Fruit fly (Drosophila melanogaster) whole organism, pupa: ENCODE measurements around the gene Adgf-D.

Source experiments
- CG10348 ChIP-seq: fragments of 200-800 bp; sonication (Bioruptor generic); IDR thresholded peaks from 2 replicates; pipeline ENCODE4 v1.3.6; 2022; ENCODE audit warnings: missing biosample characterization, missing genetic modification characterization
- CG13204 ChIP-seq: fragments of 200-800 bp; sonication (Bioruptor generic); optimal IDR thresholded peaks from 2 replicates; lab custom pipeline; 2018; ENCODE audit warnings: missing biosample characterization, mild to moderate bottlenecking, missing genetic modification characterization, moderate library complexity
- CG15710 ChIP-seq: fragments of 200-800 bp; sonication (Bioruptor generic); optimal IDR thresholded peaks from 2 replicates; lab custom pipeline; 2018; ENCODE audit warnings: missing biosample characterization, mild to moderate bottlenecking, missing genetic modification characterization, moderate library complexity
- CG17806 ChIP-seq: fragments of 200-800 bp; sonication (Bioruptor generic); optimal IDR thresholded peaks from 2 replicates; lab custom pipeline; 2018; ENCODE audit warnings: missing biosample characterization, mild to moderate bottlenecking, missing genetic modification characterization, moderate library complexity
- CG32121 ChIP-seq: fragments of 200-800 bp; sonication (Bioruptor generic); IDR thresholded peaks from 2 replicates; pipeline ENCODE4 v1.3.6; 2022; ENCODE audit warnings: missing biosample characterization, missing genetic modification characterization
- CG34367 ChIP-seq: fragments of 200-800 bp; sonication (Bioruptor generic); optimal IDR thresholded peaks from 2 replicates; lab custom pipeline; 2018; ENCODE audit warnings: missing biosample characterization, mild to moderate bottlenecking, missing genetic modification characterization
- Snoo ChIP-seq: fragments of 200-800 bp; sonication (Bioruptor generic); optimal IDR thresholded peaks from 3 replicates; lab custom pipeline; 2017; ENCODE audit warnings: missing biosample characterization, mild to moderate bottlenecking, missing genetic modification characterization, inconsistent platforms
- fd96Ca ChIP-seq: fragments of 200-800 bp; sonication (Bioruptor generic); IDR thresholded peaks from 3 replicates; pipeline ENCODE4 v1.3.6; 2022; ENCODE audit warnings: missing biosample characterization, missing genetic modification characterization

- TF ChIP-seq Snoo (tag; lab: Kevin White, UChicago) (no peak), CG13204 (GFP tag; lab: Kevin White, UChicago) (no peak), CG10348 (GFP tag; lab: Robert Waterston, UW) (no peak), CG15710 (no peak), fd96Ca (no peak), CG17806 (no peak), CG32121 (no peak; the same call in 1 of the 2 replicates), CG34367 (tag; lab: Kevin White, UChicago) (no peak)
These were observed 24.8 kb upstream of the Adgf-D start for dm6 chr3R:13730005-13730404.
